Worm (Caenorhabditis elegans) whole organism, young adult: Measurements from ENCODE around the gene F25B5.5.

ENCODE experiments used
- B0336.3 ChIP-seq: fragments of 200-800 bp; sonication (Bioruptor generic); IDR thresholded peaks from 2 replicates; pipeline ENCODE4 v1.3.6; 2022; ENCODE audit warnings: missing genetic modification characterization, missing compliant biosample characterization
- C17E4.6 ChIP-seq: fragments of 200-800 bp; sonication (Bioruptor generic); IDR thresholded peaks from 2 replicates; pipeline ENCODE4 v1.3.6; 2022; ENCODE audit warnings: missing genetic modification reagents, missing genetic modification characterization, missing compliant biosample characterization
- D2030.7 ChIP-seq: fragments of 200-800 bp; sonication (Bioruptor generic); IDR thresholded peaks from 2 replicates; pipeline ENCODE4 v1.3.6; 2022; ENCODE audit warnings: missing genetic modification reagents, missing genetic modification characterization, missing compliant biosample characterization
- K11D2.4 ChIP-seq: fragments of 200-800 bp; sonication (Bioruptor generic); IDR thresholded peaks from 2 replicates; pipeline ENCODE4 v1.3.6; 2022; ENCODE audit warnings: missing genetic modification reagents, missing genetic modification characterization, missing compliant biosample characterization
- K12H6.12 ChIP-seq: fragments of 200-800 bp; sonication (Bioruptor generic); optimal IDR thresholded peaks from 2 replicates; lab custom pipeline; 2018; ENCODE audit warnings: mild to moderate bottlenecking, missing genetic modification characterization, missing compliant biosample characterization
- Y53G8AR.9 ChIP-seq: fragments of 200-800 bp; sonication (Bioruptor generic); conservative IDR thresholded peaks from 2 replicates; pipeline ENCODE4 v1.3.6; 2022; ENCODE audit warnings: missing genetic modification reagents, missing genetic modification characterization, missing compliant biosample characterization
- Y95B8A.8 ChIP-seq: fragments of 200-800 bp; sonication (Bioruptor generic); IDR thresholded peaks from 2 replicates; pipeline ENCODE4 v1.3.6; 2022; ENCODE audit warnings: missing genetic modification reagents, missing genetic modification characterization, missing compliant biosample characterization
- ZK185.1 ChIP-seq: sonication (generic microtip); optimal IDR thresholded peaks from 2 replicates; lab custom pipeline; 2016; ENCODE audit warnings: mild to moderate bottlenecking, missing genetic modification characterization, missing compliant biosample characterization; ENCODE audit not compliant: poor library complexity, severe bottlenecking
- ama-1 ChIP-seq, 3 experiments: fragments of 150-350 bp in 1 of 3; sonication (generic microtip) in 2 of 3; optimal IDR thresholded peaks; 2 replicates each; lab custom pipeline; 2014 to 2018; ENCODE audit warnings: missing biosample characterization in 2 of 3, missing genetic modification characterization in 2 of 3, missing genetic modification reagents in 2 of 3
- aptf-2 ChIP-seq: fragments of 200-800 bp; sonication (Bioruptor generic); conservative IDR thresholded peaks from 2 replicates; pipeline ENCODE4 v1.3.6; 2022; ENCODE audit warnings: missing genetic modification reagents, missing genetic modification characterization, missing compliant biosample characterization
- aptf-3 ChIP-seq: fragments of 200-800 bp; sonication (Bioruptor generic); IDR thresholded peaks from 2 replicates; pipeline ENCODE4 v1.3.6; 2022; ENCODE audit warnings: missing genetic modification characterization, missing compliant biosample characterization
- atf-7 ChIP-seq: sonication (generic microtip); optimal IDR thresholded peaks from 2 replicates; lab custom pipeline; 2017; ENCODE audit warnings: mild to moderate bottlenecking, missing genetic modification characterization, missing compliant biosample characterization
- attf-3 ChIP-seq: fragments of 200-800 bp; sonication (Bioruptor generic); conservative IDR thresholded peaks from 2 replicates; pipeline ENCODE4 v1.3.6; 2022; ENCODE audit warnings: missing genetic modification reagents, missing genetic modification characterization, missing compliant biosample characterization
- attf-6 ChIP-seq: fragments of 200-800 bp; sonication (Bioruptor generic); IDR thresholded peaks from 2 replicates; pipeline ENCODE4 v1.3.6; 2022; ENCODE audit warnings: missing genetic modification reagents, missing genetic modification characterization, missing compliant biosample characterization
- bed-1 ChIP-seq: fragments of 200-800 bp; sonication (Bioruptor generic); IDR thresholded peaks from 2 replicates; pipeline ENCODE4 v1.3.6; 2022; ENCODE audit warnings: missing genetic modification reagents, missing genetic modification characterization, missing compliant biosample characterization
- cebp-1 ChIP-seq, 2 experiments: fragments of 200-800 bp in 1 of 2; sonication (Bioruptor generic) in 1 of 2; sonication (generic microtip) in 1 of 2; IDR thresholded peaks in 1 of 2; optimal IDR thresholded peaks in 1 of 2; 2 replicates each; pipeline versions ENCODE4 v1.3.6 to Lab custom; 2017 to 2022; ENCODE audit warnings: missing compliant biosample characterization in 2 of 2, missing genetic modification characterization in 2 of 2, mild to moderate bottlenecking in 1 of 2, missing genetic modification reagents in 1 of 2, moderate library complexity in 1 of 2
- cebp-2 ChIP-seq: fragments of 200-800 bp; sonication (Bioruptor generic); IDR thresholded peaks from 2 replicates; pipeline ENCODE4 v1.3.6; 2022; ENCODE audit warnings: missing genetic modification characterization, missing compliant biosample characterization
- ceh-91 ChIP-seq: fragments of 200-800 bp; sonication (Bioruptor generic); IDR thresholded peaks from 2 replicates; pipeline ENCODE4 v1.3.6; 2022; ENCODE audit warnings: missing genetic modification reagents, missing genetic modification characterization, missing compliant biosample characterization
- dox-1 ChIP-seq: fragments of 200-800 bp; sonication (Bioruptor generic); IDR thresholded peaks from 2 replicates; pipeline ENCODE4 v1.3.6; 2022; ENCODE audit warnings: missing genetic modification reagents, missing genetic modification characterization, missing compliant biosample characterization
- dpff-1 ChIP-seq: sonication (generic microtip); optimal IDR thresholded peaks from 2 replicates; lab custom pipeline; 2017; ENCODE audit warnings: mild to moderate bottlenecking, missing genetic modification characterization, missing compliant biosample characterization
- dpl-1 ChIP-seq: fragments of 150-350 bp; optimal IDR thresholded peaks from 2 replicates; lab custom pipeline; 2014; ENCODE audit warnings: missing biosample characterization, missing genetic modification reagents, missing genetic modification characterization
- egrh-3 ChIP-seq: fragments of 200-800 bp; sonication (Bioruptor generic); IDR thresholded peaks from 2 replicates; pipeline ENCODE4 v1.3.6; 2022; ENCODE audit warnings: missing genetic modification reagents, missing genetic modification characterization, missing compliant biosample characterization
- hlh-26 ChIP-seq: fragments of 200-800 bp; sonication (Bioruptor generic); conservative IDR thresholded peaks from 2 replicates; pipeline ENCODE4 v1.3.6; 2022; ENCODE audit warnings: missing genetic modification reagents, missing genetic modification characterization, missing compliant biosample characterization
- hrde-1 ChIP-seq: sonication (generic microtip); optimal IDR thresholded peaks from 2 replicates; lab custom pipeline; 2016; ENCODE audit warnings: missing genetic modification characterization, mild to moderate bottlenecking, missing compliant biosample characterization, moderate library complexity, missing genotype, missing genetic modification reagents, borderline replicate concordance
- hsf-1 ChIP-seq: fragments of 200-800 bp; sonication (Bioruptor generic); IDR thresholded peaks from 2 replicates; pipeline ENCODE4 v1.3.6; 2022; ENCODE audit warnings: missing genetic modification reagents, missing genetic modification characterization, missing compliant biosample characterization
- lsl-1 ChIP-seq: fragments of 200-800 bp; sonication (Bioruptor generic); optimal IDR thresholded peaks from 2 replicates; lab custom pipeline; 2018; ENCODE audit warnings: mild to moderate bottlenecking, missing genetic modification characterization, moderate library complexity, missing compliant biosample characterization
- mcd-1 ChIP-seq: fragments of 200-800 bp; sonication (Bioruptor generic); IDR thresholded peaks from 2 replicates; pipeline ENCODE4 v1.3.6; 2022; ENCODE audit warnings: missing genetic modification reagents, missing genetic modification characterization, missing compliant biosample characterization
- mel-28 ChIP-seq: sonication (generic microtip); optimal IDR thresholded peaks from 2 replicates; lab custom pipeline; 2016; ENCODE audit warnings: borderline replicate concordance, mild to moderate bottlenecking, missing genetic modification characterization, missing compliant biosample characterization
- nfya-1 ChIP-seq: sonication (generic microtip); optimal IDR thresholded peaks from 2 replicates; lab custom pipeline; 2017; ENCODE audit warnings: antibody characterized with exemption, missing compliant biosample characterization, missing genetic modification characterization, borderline replicate concordance; ENCODE audit not compliant: insufficient read depth
- nfyb-1 ChIP-seq: fragments of 200-800 bp; sonication (Bioruptor generic); IDR thresholded peaks from 2 replicates; pipeline ENCODE4 v1.3.6; 2022; ENCODE audit warnings: missing genetic modification reagents, missing genetic modification characterization, missing compliant biosample characterization
- nhr-120 ChIP-seq: fragments of 200-800 bp; sonication (Bioruptor generic); IDR thresholded peaks from 2 replicates; pipeline ENCODE4 v1.3.6; 2022; ENCODE audit warnings: missing genetic modification characterization, missing compliant biosample characterization
- nhr-179 ChIP-seq: sonication (generic microtip); optimal IDR thresholded peaks from 2 replicates; lab custom pipeline; 2016; ENCODE audit warnings: mild to moderate bottlenecking, missing genetic modification characterization, missing compliant biosample characterization
- nhr-90 ChIP-seq: sonication (generic microtip); optimal IDR thresholded peaks from 2 replicates; lab custom pipeline; 2016; ENCODE audit warnings: missing genotype, mild to moderate bottlenecking, missing genetic modification characterization, missing compliant biosample characterization
- rcor-1 ChIP-seq: fragments of 200-800 bp; sonication (Bioruptor generic); IDR thresholded peaks from 2 replicates; pipeline ENCODE4 v1.3.6; 2022; ENCODE audit warnings: missing genetic modification reagents, missing genetic modification characterization, missing compliant biosample characterization
- repo-1 ChIP-seq: sonication (generic microtip); optimal IDR thresholded peaks from 2 replicates; lab custom pipeline; 2017; ENCODE audit warnings: mild to moderate bottlenecking, missing genetic modification characterization, missing compliant biosample characterization
- snpc-1.3 ChIP-seq: sonication (generic microtip); optimal IDR thresholded peaks from 2 replicates; lab custom pipeline; 2017; ENCODE audit warnings: missing genetic modification characterization, mild to moderate bottlenecking, missing compliant biosample characterization, antibody characterized with exemption, moderate library complexity, missing genotype, missing genetic modification reagents; ENCODE audit not compliant: insufficient read depth
- somi-1 ChIP-seq: fragments of 200-800 bp; sonication (Bioruptor generic); optimal IDR thresholded peaks from 2 replicates; lab custom pipeline; 2018; ENCODE audit warnings: mild to moderate bottlenecking, missing genetic modification characterization, missing compliant biosample characterization
- sptf-2 ChIP-seq: fragments of 200-800 bp; sonication (Bioruptor generic); optimal IDR thresholded peaks from 2 replicates; lab custom pipeline; 2018; ENCODE audit warnings: mild to moderate bottlenecking, missing genetic modification characterization, missing compliant biosample characterization
- tbp1 ChIP-seq: fragments of 200-800 bp; sonication (Bioruptor generic); optimal IDR thresholded peaks from 2 replicates; lab custom pipeline; 2018; ENCODE audit warnings: mild to moderate bottlenecking, missing genetic modification characterization, missing compliant biosample characterization
- ztf-25 ChIP-seq: fragments of 200-800 bp; sonication (Bioruptor generic); IDR thresholded peaks from 2 replicates; pipeline ENCODE4 v1.3.6; 2022; ENCODE audit warnings: missing genetic modification reagents, missing genetic modification characterization, missing compliant biosample characterization

The F25B5.5 gene

DNA sequence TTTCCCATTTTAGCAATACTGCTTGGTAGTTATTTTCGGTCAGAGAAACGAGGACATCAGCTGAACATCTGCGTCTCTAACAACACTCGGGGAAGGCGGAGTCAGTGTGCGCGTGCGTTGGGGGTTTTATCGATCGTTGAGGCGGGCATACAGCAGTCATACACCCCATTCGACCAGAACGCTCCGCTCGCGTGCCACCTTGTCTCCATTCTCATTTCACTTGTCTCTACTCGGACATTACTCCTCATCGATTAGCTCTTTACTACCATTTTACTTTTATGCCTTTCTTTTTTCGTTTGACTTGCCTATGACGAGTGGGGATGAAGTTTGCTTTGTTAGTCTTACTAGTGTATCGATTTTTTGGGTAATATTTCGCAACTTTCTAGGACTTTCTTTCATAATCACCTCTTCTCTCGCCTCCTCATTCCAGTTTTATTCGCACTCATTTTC is 5.4 kb downstream of the F25B5.5 start (continued):
- TF ChIP-seq rcor-1 (peak; percentile 58; the same call in 1 of the 2 replicates), sptf-2 (GFP tag; lab: Kevin White, UChicago) (no peak), aptf-2 (no peak), bed-1 (GFP tag; lab: Robert Waterston, UW) (0 out of 2 replicates have a peak, but pooled peaks have one; percentile 5), hrde-1 (tag; lab: Kevin White, UChicago) (no peak), K12H6.12 (tag; lab: Kevin White, UChicago) (peak; percentile 41), lsl-1 (GFP tag; lab: Kevin White, UChicago) (no peak), ztf-25 (GFP tag; lab: Robert Waterston, UW) (no peak), cebp-1 (GFP tag; IDR thresholded peaks at IDR 0.05; lab: Robert Waterston, UW) (peak; percentile 64; the same call in 1 of the 2 replicates), cebp-1 (tag; optimal IDR thresholded peaks at IDR 0.05; lab: Kevin White, UChicago) (peak; percentile 95), D2030.7 (GFP tag; lab: Robert Waterston, UW) (no peak), mcd-1 (no peak), K11D2.4 (GFP tag; lab: Robert Waterston, UW) (no peak), nfya-1 (no peak), C17E4.6 (GFP tag; lab: Robert Waterston, UW) (no peak), repo-1 (tag; lab: Kevin White, UChicago) (no peak), atf-7 (peak; percentile 67), Y95B8A.8 (GFP tag; lab: Robert Waterston, UW) (0 out of 2 replicates have a peak, but pooled peaks have one; percentile 63), tbp1 (peak; percentile 9), B0336.3 (GFP tag; lab: Robert Waterston, UW) (peak; percentile 37; the same call in 1 of the 2 replicates), hlh-26 (GFP tag; lab: Robert Waterston, UW) (no peak)
- TF ChIP-seq, all 124 proteins: peak for 48

DNA sequence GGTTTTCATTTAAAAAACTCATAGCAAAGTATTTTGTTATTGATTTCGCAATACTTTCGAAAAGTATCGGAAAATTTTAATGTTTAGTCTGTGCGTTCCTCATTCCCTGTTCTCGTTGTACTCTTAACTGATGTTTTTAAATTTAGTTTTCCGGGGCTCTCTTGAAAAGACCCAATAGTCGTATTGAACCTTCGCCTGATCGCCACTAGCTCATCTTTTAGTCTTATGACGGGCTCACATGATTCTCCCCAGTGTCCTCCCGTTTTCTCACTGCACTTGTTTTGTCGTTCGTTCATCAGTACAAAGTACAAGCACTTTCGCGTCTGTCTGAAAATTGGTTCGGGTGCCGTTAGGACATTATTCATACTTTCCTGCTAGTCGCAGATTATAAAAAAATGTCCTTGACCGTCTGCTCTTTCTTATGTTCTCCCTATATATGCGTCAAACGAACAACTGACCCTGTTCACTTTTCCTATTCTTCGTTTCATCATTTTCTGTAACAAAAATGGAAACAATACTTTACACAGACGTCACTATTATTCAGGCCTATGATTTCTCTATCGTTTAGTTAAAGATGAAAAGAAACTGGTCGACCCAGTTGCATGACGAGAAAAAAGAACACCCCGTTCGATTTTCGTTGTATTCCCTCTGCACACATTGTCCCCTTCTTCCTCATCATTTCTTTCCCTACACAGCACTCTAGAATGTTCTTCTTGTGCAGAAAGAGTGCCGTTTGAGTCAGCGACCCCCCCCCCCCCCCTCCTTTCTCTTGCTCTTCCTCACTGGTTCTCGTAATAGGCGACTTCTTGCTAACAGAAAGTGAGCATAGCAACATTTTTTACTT is 6.2 kb downstream of the F25B5.5 start, which contains the start of gene ubq-1:
Gene ubq-1, plus strand, starts transcription at position 802 of the 844 bp plus-strand sequence.
- TF ChIP-seq nhr-90 (tag; lab: Kevin White, UChicago): no peak
- TF ChIP-seq ZK185.1 (tag; lab: Kevin White, UChicago): peak; percentile 60
- no peak for TF ChIP-seq attf-3 (GFP tag; lab: Robert Waterston, UW)
- TF ChIP-seq mel-28 (tag; lab: Kevin White, UChicago): peak; percentile 9
- no peak for TF ChIP-seq ama-1 (optimal IDR thresholded peaks at IDR 0.05; lab: Kevin White, UChicago)
- peak in 1 of 2 experiments; percentile 2 for TF ChIP-seq ama-1 (GFP tag; optimal IDR thresholded peaks at IDR 0.05; lab: Kevin White, UChicago)
- TF ChIP-seq dox-1 (GFP tag; lab: Robert Waterston, UW): 0 out of 2 replicates have a peak, but pooled peaks have one; percentile 6
- peak; percentile 44; the same call in 1 of the 2 replicates for TF ChIP-seq egrh-3
- TF ChIP-seq Y53G8AR.9 (GFP tag; lab: Robert Waterston, UW): 0 out of 2 replicates have a peak, but pooled peaks have one; percentile 8
- TF ChIP-seq cebp-1 (GFP tag; IDR thresholded peaks at IDR 0.05; lab: Robert Waterston, UW): peak; percentile 88
- TF ChIP-seq cebp-1 (tag; optimal IDR thresholded peaks at IDR 0.05; lab: Kevin White, UChicago): peak; percentile 95
- peak; percentile 48; the same call in 1 of the 2 replicates for TF ChIP-seq hsf-1
- TF ChIP-seq lsl-1 (GFP tag; lab: Kevin White, UChicago): peak; percentile 27
- TF ChIP-seq, all 124 proteins: peak for 9

DNA sequence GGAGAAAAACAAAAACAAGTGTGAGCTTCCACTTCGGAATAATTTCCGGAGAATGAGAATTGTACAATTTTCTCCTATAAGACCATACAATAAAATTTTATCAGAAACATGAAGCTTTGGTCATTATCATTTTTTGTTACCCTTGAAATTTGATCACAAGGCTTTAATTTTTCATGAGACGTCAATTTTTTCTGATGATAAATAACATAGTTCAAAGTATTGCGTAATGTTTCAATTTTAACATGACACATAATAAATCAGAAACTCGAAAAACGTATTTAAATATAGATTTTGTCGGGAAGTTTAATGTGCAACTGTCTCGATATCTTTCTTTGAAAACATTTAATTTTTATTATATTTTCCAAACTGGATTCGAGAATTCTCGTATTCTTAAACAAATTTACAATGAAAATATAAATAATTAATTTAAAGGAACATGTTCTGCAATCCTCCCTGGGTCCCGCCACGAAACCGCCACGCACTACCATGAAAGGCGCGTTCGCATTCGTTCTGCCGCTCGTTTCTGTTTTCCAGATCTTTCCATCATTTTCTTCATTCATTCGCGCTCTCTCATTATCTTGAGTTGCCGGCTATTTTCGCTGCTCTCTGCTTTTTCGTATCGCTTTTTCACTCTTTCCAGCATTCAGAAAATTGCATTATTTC is 7.0 kb downstream of the F25B5.5 start:
- TF ChIP-seq attf-6 (GFP tag; lab: Robert Waterston, UW) (no peak), nfyb-1 (no peak), snpc-1.3 (tag; lab: Kevin White, UChicago) (peak; percentile 26), ceh-91 (GFP tag; lab: Robert Waterston, UW) (peak; percentile 93), nhr-120 (GFP tag; lab: Robert Waterston, UW) (no peak), cebp-1 (GFP tag; IDR thresholded peaks at IDR 0.05; lab: Robert Waterston, UW) (peak; percentile 64; the same call in 1 of the 2 replicates), cebp-1 (tag; optimal IDR thresholded peaks at IDR 0.05; lab: Kevin White, UChicago) (no peak), dpl-1 (GFP tag; lab: Kevin White, UChicago) (peak; percentile 75), hrde-1 (tag; lab: Kevin White, UChicago) (peak; percentile 54), cebp-2 (no peak), dpff-1 (tag; lab: Kevin White, UChicago) (no peak), sptf-2 (GFP tag; lab: Kevin White, UChicago) (no peak), attf-3 (GFP tag; lab: Robert Waterston, UW) (no peak), aptf-3 (GFP tag; lab: Robert Waterston, UW) (no peak), nhr-179 (tag; lab: Kevin White, UChicago) (no peak), somi-1 (GFP tag; lab: Kevin White, UChicago) (no peak)
